Worm (Caenorhabditis elegans): ENCODE measurements around the gene R13D11.4.

The R13D11.4 gene

DNA sequence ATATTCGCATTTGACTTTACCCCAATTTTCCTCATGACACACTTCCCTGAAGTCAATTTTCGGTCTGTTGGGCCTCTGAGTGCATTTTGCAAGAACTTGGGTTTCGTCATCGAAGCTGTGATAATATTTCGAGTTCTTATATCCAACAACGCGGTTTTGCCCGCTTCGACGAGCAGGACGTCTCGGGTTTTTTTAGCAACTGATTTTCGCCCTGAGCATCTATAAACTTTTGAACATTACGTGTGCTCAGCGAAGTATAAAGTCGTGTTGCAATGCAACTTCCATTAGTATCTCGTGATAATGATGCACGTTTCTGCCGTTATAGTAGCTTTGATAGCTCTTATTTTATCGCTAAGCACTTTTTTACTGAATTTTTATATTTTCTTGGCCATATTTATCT lies 30.6 kb upstream of the R13D11.4 start, which contains the start of gene srbc-60:
srbc-60 (plus strand) TSS at position 301 of the 400 bp plus-strand sequence.
- TF ChIP-seq M03D4.4 (tag; optimal IDR thresholded peaks at IDR 0.05) = no peak
- TF ChIP-seq mls-2 (tag; optimal IDR thresholded peaks at IDR 0.05) = no peak
- no peak for TF ChIP-seq ham-2 (GFP tag; optimal IDR thresholded peaks at IDR 0.05)
- no peak for TF ChIP-seq tbx-8 (GFP tag; optimal IDR thresholded peaks at IDR 0.05)
- TF ChIP-seq ztf-11 (tag; optimal IDR thresholded peaks at IDR 0.05) = no peak
- TF ChIP-seq zip-8 (tag; optimal IDR thresholded peaks at IDR 0.05) = no peak
- TF ChIP-seq sem-2 (GFP tag; optimal IDR thresholded peaks at IDR 0.05) = no peak
- no peak for TF ChIP-seq cnd-1 (tag; optimal IDR thresholded peaks at IDR 0.05)
- no peak for TF ChIP-seq ceh-39 (tag; optimal IDR thresholded peaks at IDR 0.05)
- no peak for TF ChIP-seq pha-4 (tag; optimal IDR thresholded peaks at IDR 0.05)
- TF ChIP-seq mab-5 (tag; optimal IDR thresholded peaks at IDR 0.05) = no peak
- no peak for TF ChIP-seq hlh-1 (tag; optimal IDR thresholded peaks at IDR 0.05)
- TF ChIP-seq lsy-2 (tag; optimal IDR thresholded peaks at IDR 0.05) = no peak

DNA sequence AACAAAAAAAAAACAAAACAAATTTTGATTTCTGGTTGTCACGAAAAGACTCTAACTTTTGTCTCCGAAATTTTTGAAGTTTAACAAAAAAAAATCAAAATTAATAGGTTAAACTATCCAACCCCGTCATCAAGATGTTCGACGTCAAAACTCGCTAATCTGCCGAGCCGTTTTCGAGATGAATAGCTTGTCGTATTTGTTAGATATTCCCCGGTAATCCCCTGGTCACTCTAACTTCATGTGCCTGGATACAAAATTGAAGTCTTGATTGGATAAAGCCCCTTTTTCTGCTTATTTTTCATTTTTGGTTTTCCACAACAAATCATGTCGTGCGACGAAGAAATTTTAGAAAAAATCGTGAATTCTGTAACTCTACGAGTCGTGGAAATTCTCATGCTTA lies 28.2 kb upstream of the R13D11.4 start, which contains the start of gene srab-16:
srab-16 (plus strand) TSS at position 301 of the 400 bp plus-strand sequence.
- TF ChIP-seq ceh-83 (GFP tag; optimal IDR thresholded peaks at IDR 0.05) (no peak), ceh-39 (tag; optimal IDR thresholded peaks at IDR 0.05) (no peak), pha-4 (tag; optimal IDR thresholded peaks at IDR 0.05) (no peak), M03D4.4 (tag; optimal IDR thresholded peaks at IDR 0.05) (no peak), nhr-12 (tag; optimal IDR thresholded peaks at IDR 0.05) (no peak), nhr-237 (tag; optimal IDR thresholded peaks at IDR 0.05) (no peak), nhr-76 (tag; optimal IDR thresholded peaks at IDR 0.05) (no peak), hlh-1 (tag; optimal IDR thresholded peaks at IDR 0.05) (no peak)

DNA sequence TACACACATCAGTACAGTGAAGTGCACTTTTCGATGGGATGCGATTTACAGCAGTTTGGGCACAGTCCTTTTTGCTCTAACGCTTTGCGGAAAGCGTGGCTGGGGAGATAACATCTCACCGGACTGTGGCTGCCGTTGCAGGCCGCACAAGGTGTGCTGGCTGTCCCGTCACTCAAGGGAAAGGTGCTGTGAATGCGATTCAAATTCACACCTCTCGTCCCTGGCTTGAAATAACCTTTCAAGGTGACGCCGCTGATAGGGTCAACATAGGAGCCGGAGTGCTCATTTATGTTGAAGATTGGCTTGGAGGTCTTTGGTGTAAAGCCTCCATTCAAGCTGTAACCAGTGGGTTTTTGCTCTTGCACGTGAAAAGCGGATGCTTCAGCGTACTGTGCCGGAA lies 16.5 kb upstream of the R13D11.4 start:
- no peak for TF ChIP-seq zip-8 (tag; optimal IDR thresholded peaks at IDR 0.05)
- TF ChIP-seq flh-1 (GFP tag; optimal IDR thresholded peaks at IDR 0.05) = no peak

DNA sequence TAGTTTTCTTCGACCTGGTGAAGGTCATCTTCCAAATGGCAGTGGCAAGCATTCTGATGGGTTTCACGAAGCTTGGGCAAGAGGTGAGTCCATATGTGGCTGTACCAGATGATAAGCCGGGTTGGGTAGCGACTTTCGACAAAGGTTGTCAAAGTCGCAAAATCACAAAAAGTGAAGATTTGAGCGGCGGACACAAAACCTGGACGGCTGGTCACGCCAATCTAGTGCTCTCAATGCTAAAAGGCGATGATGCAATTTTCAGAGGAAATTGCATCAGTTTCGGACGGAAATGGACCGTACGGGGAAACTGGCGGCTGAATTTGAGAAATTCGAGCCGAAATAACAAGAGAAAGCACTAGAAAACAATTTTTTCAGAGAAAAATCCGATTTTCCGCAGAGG lies 13.4 kb upstream of the R13D11.4 start:
- TF ChIP-seq flh-1 (GFP tag; optimal IDR thresholded peaks at IDR 0.05) (no peak), nhr-237 (tag; optimal IDR thresholded peaks at IDR 0.05) (no peak), bed-3 (GFP tag; optimal IDR thresholded peaks at IDR 0.05) (no peak), lin-13 (tag; optimal IDR thresholded peaks at IDR 0.05) (no peak), pha-4 (tag; optimal IDR thresholded peaks at IDR 0.05) (no peak), snpc-4 (tag; optimal IDR thresholded peaks at IDR 0.05) (no peak), hlh-1 (tag; optimal IDR thresholded peaks at IDR 0.05) (no peak), ceh-83 (GFP tag; optimal IDR thresholded peaks at IDR 0.05) (no peak), zip-8 (tag; optimal IDR thresholded peaks at IDR 0.05) (no peak), unc-39 (tag; optimal IDR thresholded peaks at IDR 0.05) (no peak), sem-2 (GFP tag; optimal IDR thresholded peaks at IDR 0.05) (no peak), nhr-76 (tag; optimal IDR thresholded peaks at IDR 0.05) (no peak), blmp-1 (tag; optimal IDR thresholded peaks at IDR 0.05) (no peak), cnd-1 (tag; optimal IDR thresholded peaks at IDR 0.05) (no peak), sptf-1 (tag; optimal IDR thresholded peaks at IDR 0.05) (no peak), M03D4.4 (tag; optimal IDR thresholded peaks at IDR 0.05) (no peak)

DNA sequence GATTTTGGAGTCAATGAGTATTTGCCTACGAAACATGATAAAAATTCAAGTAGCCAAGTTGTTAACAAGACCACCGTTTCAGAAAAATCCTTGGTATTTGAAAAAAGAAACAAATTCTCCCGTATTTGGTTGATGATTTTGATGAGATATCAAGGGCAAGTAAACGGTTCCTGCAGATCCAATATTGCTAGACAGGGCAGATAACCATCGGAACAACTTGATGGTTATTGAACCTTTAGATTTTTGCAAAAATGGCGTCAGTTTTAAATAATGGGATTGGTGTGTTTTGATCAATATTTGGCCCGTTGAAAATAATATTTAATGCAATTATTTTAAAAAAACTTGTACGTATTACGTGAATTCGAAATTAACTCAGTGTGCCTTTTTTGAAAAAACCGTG lies 10.3 kb upstream of the R13D11.4 start:
- no peak for TF ChIP-seq mep-1 (tag; optimal IDR thresholded peaks at IDR 0.05)
- peak; percentile 38 for TF ChIP-seq elt-1 (tag; optimal IDR thresholded peaks at IDR 0.05; ENCODE audit: borderline replicate concordance, insufficient read depth)
- no peak for TF ChIP-seq ceh-43 (GFP tag; optimal IDR thresholded peaks at IDR 0.05)
- no peak for TF ChIP-seq hlh-1 (tag; optimal IDR thresholded peaks at IDR 0.05)
- no peak for TF ChIP-seq sem-2 (GFP tag; optimal IDR thresholded peaks at IDR 0.05)

DNA sequence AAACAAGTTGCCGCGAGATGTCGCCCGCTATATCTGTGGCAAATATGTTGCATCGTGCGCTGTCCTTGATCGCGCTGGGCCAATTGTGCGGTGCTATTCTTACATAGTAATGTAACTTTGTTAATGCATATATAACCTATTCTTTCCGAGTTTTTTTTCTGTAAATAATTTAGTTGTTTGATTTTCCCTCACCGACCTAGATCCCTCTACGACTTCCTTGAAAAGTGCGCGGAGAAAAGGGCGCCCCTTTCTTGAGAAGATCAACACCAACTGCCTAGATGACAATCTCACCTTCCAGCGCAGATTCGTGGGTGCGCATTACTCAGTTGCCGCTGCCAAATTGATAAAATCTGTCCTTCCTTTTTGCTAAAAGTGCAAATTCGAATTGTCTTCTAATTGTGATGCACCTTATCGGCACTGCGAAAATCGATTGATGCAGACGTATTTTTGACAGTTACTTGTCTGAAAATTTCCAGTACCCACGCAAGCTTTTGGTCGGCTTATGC lies 9.0 kb upstream of the R13D11.4 start:
- TF ChIP-seq elt-1 (tag; optimal IDR thresholded peaks at IDR 0.05; ENCODE audit: borderline replicate concordance, insufficient read depth) (peak; percentile 85), lin-32 (GFP tag; optimal IDR thresholded peaks at IDR 0.05) (no peak)

DNA sequence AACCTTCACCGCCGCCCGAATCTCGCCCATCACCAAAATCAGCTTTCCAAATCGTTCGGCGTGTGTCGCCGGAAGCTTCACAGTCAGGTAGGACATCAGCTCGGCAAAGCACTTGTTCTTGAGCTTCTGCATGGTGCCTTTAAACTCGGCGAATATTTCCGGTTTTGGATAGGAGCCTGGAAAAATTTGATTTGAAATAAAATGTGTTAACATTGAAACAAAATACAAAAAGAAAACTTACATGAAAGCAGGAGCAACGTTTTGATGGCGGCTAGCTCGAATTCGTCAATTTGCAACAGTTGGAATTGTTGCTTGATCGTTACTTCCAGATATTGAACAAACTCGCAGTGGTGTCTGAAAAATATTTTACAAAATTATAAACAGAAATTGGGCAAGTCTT lies 7.9 kb upstream of the R13D11.4 start:
- no peak for TF ChIP-seq blmp-1 (tag; optimal IDR thresholded peaks at IDR 0.05)
- TF ChIP-seq nhr-2 (tag; optimal IDR thresholded peaks at IDR 0.05) = no peak
- TF ChIP-seq elt-1 (tag; optimal IDR thresholded peaks at IDR 0.05; ENCODE audit: borderline replicate concordance, insufficient read depth) = no peak
- TF ChIP-seq lin-32 (GFP tag; optimal IDR thresholded peaks at IDR 0.05) = no peak
- TF ChIP-seq drap-1 (GFP tag; optimal IDR thresholded peaks at IDR 0.05) = no peak
- TF ChIP-seq tbx-8 (GFP tag; optimal IDR thresholded peaks at IDR 0.05) = no peak
